Worm (Caenorhabditis elegans) whole organism, midembryonic: ENCODE measurements around the gene hpo-18.

ENCODE experiments used
- T22C8.4 ChIP-seq: fragments of 200-800 bp; sonication (Bioruptor generic); IDR thresholded peaks from 2 replicates; pipeline ENCODE4 v1.3.6; 2022; ENCODE audit warnings: missing genetic modification characterization, missing compliant biosample characterization
- ztf-29 ChIP-seq: fragments of 200-800 bp; sonication (Bioruptor generic); IDR thresholded peaks from 2 replicates; pipeline ENCODE4 v1.3.6; 2022; ENCODE audit warnings: missing genetic modification reagents, missing genetic modification characterization, missing compliant biosample characterization

ce11 chrV:4361505-4361904, 15.3 kb upstream of the hpo-18 start, which contains the start of gene F32D1.3:
- no peak for TF ChIP-seq ztf-29 (GFP tag; lab: Robert Waterston, UW)
- no peak for TF ChIP-seq T22C8.4 (GFP tag; lab: Robert Waterston, UW)
